Fruit fly (Drosophila melanogaster) whole organism, embryonic: ENCODE measurements around the gene CG43072.

Experiments used
- BtbVII ChIP-seq: fragments of 200-800 bp; sonication (Bioruptor generic); optimal IDR thresholded peaks from 3 replicates; lab custom pipeline; 2017; ENCODE audit warnings: missing biosample characterization, mild to moderate bottlenecking, missing genetic modification characterization
- CG10543 ChIP-seq: fragments of 200-800 bp; sonication (Bioruptor generic); optimal IDR thresholded peaks from 3 replicates; lab custom pipeline; 2017; ENCODE audit warnings: missing biosample characterization, mild to moderate bottlenecking, missing genetic modification characterization, moderate library complexity
- CG10979 ChIP-seq: fragments of 200-800 bp; sonication (Bioruptor generic); optimal IDR thresholded peaks from 2 replicates; lab custom pipeline; 2018; ENCODE audit warnings: missing biosample characterization, mild to moderate bottlenecking, missing genetic modification characterization, moderate library complexity
- CG14860 ChIP-seq: fragments of 200-800 bp; sonication (Bioruptor generic); IDR thresholded peaks from 3 replicates; pipeline ENCODE4 v1.3.6; 2022; ENCODE audit warnings: missing biosample characterization, missing genetic modification characterization; ENCODE audit not compliant: partially characterized antibody
- CG17328 ChIP-seq: fragments of 200-800 bp; sonication (Bioruptor generic); IDR thresholded peaks from 2 replicates; pipeline ENCODE4 v1.3.6; 2022; ENCODE audit warnings: missing biosample characterization, missing genetic modification characterization
- CG18599 ChIP-seq: fragments of 200-800 bp; sonication (Bioruptor generic); optimal IDR thresholded peaks from 3 replicates; lab custom pipeline; 2017; ENCODE audit warnings: missing biosample characterization, missing genetic modification characterization, mild to moderate bottlenecking, moderate library complexity, missing genetic modification reagents
- CG34422 ChIP-seq: fragments of 200-800 bp; sonication (Bioruptor generic); IDR thresholded peaks from 3 replicates; pipeline ENCODE4 v1.3.6; 2022; ENCODE audit warnings: missing biosample characterization, missing genetic modification characterization
- CG4617 ChIP-seq: fragments of 200-800 bp; sonication (Bioruptor generic); optimal IDR thresholded peaks from 3 replicates; lab custom pipeline; 2016; ENCODE audit warnings: missing biosample characterization, missing genetic modification characterization, borderline replicate concordance
- CG6254 ChIP-seq: fragments of 200-800 bp; sonication (Bioruptor generic); optimal IDR thresholded peaks from 3 replicates; lab custom pipeline; 2017; ENCODE audit warnings: mild to moderate bottlenecking, missing biosample characterization, missing genetic modification reagents, missing genetic modification characterization
- CG6813 ChIP-seq: fragments of 200-800 bp; sonication (Bioruptor generic); optimal IDR thresholded peaks from 2 replicates; lab custom pipeline; 2017; ENCODE audit warnings: missing biosample characterization, missing genetic modification characterization, mild to moderate bottlenecking, moderate library complexity, missing genetic modification reagents
- CG7839 ChIP-seq: fragments of 200-800 bp; sonication (Bioruptor generic); optimal IDR thresholded peaks from 3 replicates; lab custom pipeline; 2018; ENCODE audit warnings: missing biosample characterization, mild to moderate bottlenecking, missing genetic modification characterization, moderate library complexity
- CG8281 ChIP-seq: fragments of 200-800 bp; sonication (Bioruptor generic); optimal IDR thresholded peaks from 2 replicates; lab custom pipeline; 2018; ENCODE audit warnings: missing biosample characterization, mild to moderate bottlenecking, missing genetic modification characterization, moderate library complexity
- CG8359 ChIP-seq: fragments of 200-800 bp; sonication (Bioruptor generic); optimal IDR thresholded peaks from 2 replicates; lab custom pipeline; 2017; ENCODE audit warnings: missing biosample characterization, mild to moderate bottlenecking, missing genetic modification characterization, borderline replicate concordance
- CG8765 ChIP-seq: fragments of 200-800 bp; sonication (Bioruptor generic); IDR thresholded peaks from 2 replicates; pipeline ENCODE4 v1.3.6; 2022; ENCODE audit warnings: missing biosample characterization, missing genetic modification characterization
- D19A ChIP-seq: fragments of 200-800 bp; optimal IDR thresholded peaks from 3 replicates; lab custom pipeline; 2019; ENCODE audit warnings: missing biosample characterization, mild to moderate bottlenecking, missing genetic modification characterization, moderate library complexity
- D19B ChIP-seq: fragments of 200-800 bp; sonication (Bioruptor generic); optimal IDR thresholded peaks from 2 replicates; lab custom pipeline; 2017; ENCODE audit warnings: missing biosample characterization, mild to moderate bottlenecking, missing genetic modification characterization
- Dbx ChIP-seq: fragments of 200-800 bp; sonication (Bioruptor generic); IDR thresholded peaks from 3 replicates; pipeline ENCODE4 v1.3.6; 2022; ENCODE audit warnings: missing biosample characterization, missing genetic modification characterization
- Dek ChIP-seq: fragments of 200-800 bp; sonication (Bioruptor generic); optimal IDR thresholded peaks from 3 replicates; lab custom pipeline; 2019; ENCODE audit warnings: missing biosample characterization, mild to moderate bottlenecking, missing genetic modification characterization, moderate library complexity
- Doc3 ChIP-seq: fragments of 200-800 bp; sonication (Bioruptor generic); IDR thresholded peaks from 3 replicates; pipeline ENCODE4 v1.3.6; 2022; ENCODE audit warnings: missing biosample characterization, missing genetic modification characterization; ENCODE audit not compliant: partially characterized antibody
- Elba2 ChIP-seq: fragments of 200-800 bp; sonication (Bioruptor generic); optimal IDR thresholded peaks from 3 replicates; lab custom pipeline; 2016; ENCODE audit warnings: missing biosample characterization, missing genetic modification characterization
- H2.0 ChIP-seq: fragments of 200-800 bp; sonication (Bioruptor generic); IDR thresholded peaks from 2 replicates; pipeline ENCODE4 v1.3.6; 2022; ENCODE audit warnings: missing biosample characterization, missing genetic modification characterization
- Hr51 ChIP-seq, 2 experiments: fragments of 200-800 bp; sonication (Bioruptor generic); optimal IDR thresholded peaks; 2 replicates in 1 of 2; 3 replicates in 1 of 2; lab custom pipeline; 2016 to 2018; ENCODE audit warnings: missing biosample characterization in 2 of 2, missing genetic modification characterization in 2 of 2, mild to moderate bottlenecking in 1 of 2, moderate library complexity in 1 of 2
- Hr78 ChIP-seq, 2 experiments: fragments of 200-800 bp in 1 of 2; fragments of >200 bp in 1 of 2; sonication (Bioruptor generic) in 1 of 2; optimal IDR thresholded peaks; 2 replicates each; lab custom pipeline; 2017 to 2019; ENCODE audit warnings: missing biosample characterization in 2 of 2, missing genetic modification characterization in 2 of 2, mild to moderate bottlenecking in 1 of 2, moderate library complexity in 1 of 2
- Kr ChIP-seq: fragments of 200-800 bp; sonication (Bioruptor generic); optimal IDR thresholded peaks from 2 replicates; lab custom pipeline; 2017; ENCODE audit warnings: missing biosample characterization, mild to moderate bottlenecking, missing genetic modification characterization
- Lhr ChIP-seq: fragments of 200-800 bp; sonication (Bioruptor generic); optimal IDR thresholded peaks from 3 replicates; lab custom pipeline; 2017; ENCODE audit warnings: mild to moderate bottlenecking, missing biosample characterization, missing genetic modification reagents, missing genetic modification characterization
- Med ChIP-seq: fragments of 200-800 bp; sonication (Bioruptor generic); peaks from one replicate; lab custom pipeline; 2016; ENCODE audit warnings: missing biosample characterization, missing genetic modification characterization, mild to moderate bottlenecking, inconsistent platforms, moderate library complexity
- Oli ChIP-seq: fragments of 200-800 bp; sonication (Bioruptor generic); optimal IDR thresholded peaks from 2 replicates; lab custom pipeline; 2018; ENCODE audit warnings: missing biosample characterization, mild to moderate bottlenecking, missing genetic modification characterization, moderate library complexity
- Rfx ChIP-seq: fragments of 200-800 bp; sonication (Bioruptor generic); IDR thresholded peaks from 2 replicates; pipeline ENCODE4 v1.3.6; 2022; ENCODE audit warnings: missing biosample characterization, missing genetic modification characterization
- Rx ChIP-seq: fragments of 200-800 bp; sonication (Bioruptor generic); IDR thresholded peaks from 2 replicates; pipeline ENCODE4 v1.3.6; 2022; ENCODE audit warnings: missing biosample characterization, missing genetic modification characterization
- Sry-β ChIP-seq: fragments of 200-800 bp; sonication (Bioruptor generic); optimal IDR thresholded peaks from 2 replicates; lab custom pipeline; 2018; ENCODE audit warnings: missing biosample characterization, mild to moderate bottlenecking, missing genetic modification characterization, moderate library complexity
- Xrp1 ChIP-seq: fragments of 200-800 bp; sonication (Bioruptor generic); IDR thresholded peaks from 2 replicates; pipeline ENCODE4 v1.3.6; 2022; ENCODE audit warnings: missing biosample characterization, missing genetic modification characterization
- ara ChIP-seq: fragments of 200-800 bp; sonication (Bioruptor generic); IDR thresholded peaks from 2 replicates; pipeline ENCODE4 v1.3.6; 2022; ENCODE audit warnings: missing biosample characterization, missing genetic modification characterization
- br ChIP-seq: fragments of >200 bp; optimal IDR thresholded peaks from 2 replicates; lab custom pipeline; 2017
- cato ChIP-seq: fragments of 200-800 bp; sonication (Bioruptor generic); optimal IDR thresholded peaks from 2 replicates; lab custom pipeline; 2016; ENCODE audit warnings: missing biosample characterization, missing genetic modification characterization, borderline replicate concordance
- emc ChIP-seq: fragments of 200-800 bp; sonication (Bioruptor generic); optimal IDR thresholded peaks from 2 replicates; lab custom pipeline; 2016; ENCODE audit warnings: missing biosample characterization, missing genetic modification characterization
- ems ChIP-seq: fragments of 200-800 bp; sonication (Bioruptor generic); optimal IDR thresholded peaks from 3 replicates; lab custom pipeline; 2016; ENCODE audit warnings: missing biosample characterization, missing genetic modification characterization
- fd96Cb ChIP-seq: fragments of 200-800 bp; sonication (Bioruptor generic); optimal IDR thresholded peaks from 2 replicates; lab custom pipeline; 2018; ENCODE audit warnings: missing biosample characterization, mild to moderate bottlenecking, missing genetic modification characterization, moderate library complexity
- kay ChIP-seq: fragments of 200-800 bp; sonication (Bioruptor generic); optimal IDR thresholded peaks from 2 replicates; lab custom pipeline; 2016; ENCODE audit warnings: missing biosample characterization, missing genetic modification characterization
- kni ChIP-seq: fragments of 200-800 bp; sonication (Bioruptor generic); optimal IDR thresholded peaks from 3 replicates; lab custom pipeline; 2017; ENCODE audit warnings: mild to moderate bottlenecking, missing biosample characterization, missing genetic modification reagents, missing genetic modification characterization
- nau ChIP-seq: fragments of 200-800 bp; sonication (Bioruptor generic); optimal IDR thresholded peaks from 3 replicates; lab custom pipeline; 2017; ENCODE audit warnings: missing biosample characterization, mild to moderate bottlenecking, missing genetic modification characterization, missing genetic modification reagents
- nerfin-1 ChIP-seq: fragments of 200-800 bp; sonication (Bioruptor generic); optimal IDR thresholded peaks from 3 replicates; lab custom pipeline; 2019; ENCODE audit warnings: missing biosample characterization, mild to moderate bottlenecking, missing genetic modification characterization, moderate library complexity
- prd ChIP-seq, 3 experiments: fragments of >200 bp in 2 of 3; fragments of 200-800 bp in 1 of 3; sonication (Bioruptor generic) in 1 of 3; optimal IDR thresholded peaks in 2 of 3; IDR thresholded peaks in 1 of 3; 2 replicates in 2 of 3; 3 replicates in 1 of 3; pipeline versions ENCODE4 v1.3.6 to Lab custom; 2017 to 2022; ENCODE audit warnings: missing biosample characterization in 1 of 3, missing genetic modification characterization in 1 of 3
- sc ChIP-seq, 3 experiments: fragments of >200 bp in 2 of 3; fragments of 200-800 bp in 1 of 3; sonication (Bioruptor generic) in 1 of 3; optimal IDR thresholded peaks; 2 replicates in 2 of 3; 3 replicates in 1 of 3; lab custom pipeline; 2017; ENCODE audit warnings: mild to moderate bottlenecking in 1 of 3, missing biosample characterization in 1 of 3, missing genetic modification characterization in 1 of 3, missing genetic modification reagents in 1 of 3
- sug ChIP-seq: fragments of 200-800 bp; optimal IDR thresholded peaks from 2 replicates; lab custom pipeline; 2019; ENCODE audit warnings: missing biosample characterization, mild to moderate bottlenecking, missing genetic modification characterization, moderate library complexity
- tgo ChIP-seq: fragments of 200-800 bp; sonication (Bioruptor generic); IDR thresholded peaks from 3 replicates; pipeline ENCODE4 v1.3.6; 2022; ENCODE audit warnings: missing biosample characterization, missing genetic modification characterization
- tna ChIP-seq: fragments of 200-800 bp; sonication (Bioruptor generic); IDR thresholded peaks from 2 replicates; pipeline ENCODE4 v1.3.6; 2022; ENCODE audit warnings: missing biosample characterization, missing genetic modification characterization; ENCODE audit not compliant: partially characterized antibody

The CG43072 gene

DNA sequence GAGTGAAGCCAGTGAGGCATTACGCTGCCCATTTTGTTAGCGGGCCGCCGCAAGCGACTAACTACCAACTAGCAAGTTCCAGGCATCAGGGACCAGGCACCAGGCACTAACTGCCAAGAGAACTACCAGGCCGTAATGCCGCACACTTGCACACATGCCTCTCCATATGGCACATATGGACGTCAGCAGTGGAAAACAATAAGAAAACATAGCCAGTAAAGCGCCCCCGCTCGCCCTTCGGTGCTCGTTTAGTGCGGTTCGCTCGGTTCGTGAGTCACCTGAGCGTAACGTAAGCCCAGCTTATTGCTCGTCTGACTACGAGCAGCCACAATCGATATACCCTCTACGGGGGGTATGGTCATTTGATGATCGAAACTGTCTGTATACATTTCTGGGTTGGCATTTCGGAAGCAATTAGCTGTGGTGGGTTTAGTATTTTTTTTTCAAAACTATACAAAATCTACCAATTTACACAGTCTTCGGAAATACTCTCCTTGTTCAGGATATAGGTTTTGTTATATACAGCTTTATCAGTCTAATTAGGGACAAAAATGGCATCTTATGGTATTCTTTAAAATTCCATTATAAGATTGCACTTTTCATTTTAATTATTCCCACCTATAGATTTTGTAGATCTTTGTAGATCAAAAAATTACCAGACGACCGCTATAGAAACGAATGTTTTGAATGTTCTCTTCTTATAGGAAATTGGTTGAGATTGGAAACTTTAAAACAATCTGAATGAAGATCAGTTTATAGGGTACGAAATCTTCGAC is 8.7 kb upstream of the CG43072 start (continued):
- peak; percentile 50 for TF ChIP-seq kni (GFP tag; lab: Kevin White, UChicago)
- no peak for TF ChIP-seq nau (GFP tag; lab: Kevin White, UChicago)
- TF ChIP-seq CG8765 (GFP tag; lab: Robert Waterston, UW): no peak
- no peak for TF ChIP-seq nerfin-1 (tag; lab: Kevin White, UChicago)
- no peak for TF ChIP-seq Hr78 (GFP tag; optimal IDR thresholded peaks at IDR 0.05; lab: Kevin White, UChicago)
- TF ChIP-seq Elba2 (GFP tag; lab: Kevin White, UChicago): no peak
- TF ChIP-seq Kr (GFP tag; lab: Kevin White, UChicago): no peak
- no peak for TF ChIP-seq CG14860 (GFP tag; lab: Robert Waterston, UW)
- TF ChIP-seq ara (GFP tag; lab: Robert Waterston, UW): no peak
- no peak for TF ChIP-seq Doc3 (GFP tag; lab: Robert Waterston, UW)
- TF ChIP-seq Xrp1 (GFP tag; lab: Robert Waterston, UW): peak; percentile 25; the same call in 1 of the 2 replicates
- peak; percentile 15 for TF ChIP-seq CG10979 (tag; lab: Kevin White, UChicago)
- TF ChIP-seq Rx (GFP tag; lab: Robert Waterston, UW): 0 out of 2 replicates have a peak, but pooled peaks have one; percentile 2
- peak; percentile 50 for TF ChIP-seq Oli
- TF ChIP-seq tgo (GFP tag; lab: Robert Waterston, UW): 0 out of 3 replicates have a peak, but pooled peaks have one; percentile 13
- TF ChIP-seq CG17328 (GFP tag; lab: Robert Waterston, UW): no peak
- TF ChIP-seq CG6813 (GFP tag; lab: Kevin White, UChicago): no peak
- TF ChIP-seq CG10543 (GFP tag; lab: Kevin White, UChicago): peak; percentile 70
- TF ChIP-seq sc (optimal IDR thresholded peaks at IDR 0.05; lab: Kevin White, UChicago): no peak
- TF ChIP-seq sc (GFP tag; optimal IDR thresholded peaks at IDR 0.05; lab: Kevin White, UChicago): no peak
- no peak for TF ChIP-seq fd96Cb (tag; lab: Kevin White, UChicago)
- TF ChIP-seq br: no peak
- TF ChIP-seq Rfx: peak; percentile 35; the same call in 1 of the 2 replicates
- TF ChIP-seq CG4617 (GFP tag; lab: Kevin White, UChicago): no peak
- TF ChIP-seq BtbVII: no peak
- no peak for TF ChIP-seq CG18599
- peak; percentile 24 for TF ChIP-seq CG7839 (tag; lab: Kevin White, UChicago)
- 0 out of 3 replicates have a peak, but pooled peaks have one; percentile 31 for TF ChIP-seq CG34422
- TF ChIP-seq Sry-β (GFP tag; lab: Kevin White, UChicago): no peak
- no peak for TF ChIP-seq ems (GFP tag; lab: Kevin White, UChicago)
- peak; percentile 60 for TF ChIP-seq D19B (GFP tag; lab: Kevin White, UChicago)
- no peak for TF ChIP-seq Med (GFP tag; lab: Kevin White, UChicago)
- no peak for TF ChIP-seq Dek (tag; lab: Kevin White, UChicago)
- TF ChIP-seq D19A (tag; lab: Kevin White, UChicago): peak; percentile 50
- TF ChIP-seq Dbx (GFP tag; lab: Robert Waterston, UW): peak; percentile 48; the same call in 1 of the 3 replicates
- peak; percentile 16 for TF ChIP-seq sug (tag; lab: Kevin White, UChicago)
- TF ChIP-seq Lhr (GFP tag; lab: Kevin White, UChicago): no peak
- TF ChIP-seq H2.0 (GFP tag; lab: Robert Waterston, UW): 0 out of 2 replicates have a peak, but pooled peaks have one; percentile 17
- TF ChIP-seq cato: no peak
- TF ChIP-seq emc (GFP tag; lab: Kevin White, UChicago): no peak
- no peak for TF ChIP-seq CG8281 (tag; lab: Kevin White, UChicago)
- TF ChIP-seq tna (GFP tag; lab: Robert Waterston, UW): no peak
- TF ChIP-seq Hr51 (GFP tag; optimal IDR thresholded peaks at IDR 0.05; lab: Kevin White, UChicago): peak in 1 of 2 experiments; percentile 55
- no peak for TF ChIP-seq CG8359 (GFP tag; lab: Kevin White, UChicago)
- TF ChIP-seq CG6254 (GFP tag; lab: Kevin White, UChicago): no peak
- TF ChIP-seq prd (optimal IDR thresholded peaks at IDR 0.05; lab: Kevin White, UChicago): no peak
- peak; percentile 27; the same call in 1 of the 3 replicates for TF ChIP-seq prd (GFP tag; IDR thresholded peaks at IDR 0.05; lab: Robert Waterston, UW)
- TF ChIP-seq kay (GFP tag; lab: Kevin White, UChicago): peak; percentile 66
